Worm (Caenorhabditis elegans) whole organism, L2 larva: ENCODE data around the gene K01A12.4.

ENCODE experiments used
- blmp-1 ChIP-seq: sonication (generic microtip); optimal IDR thresholded peaks from 2 replicates; lab custom pipeline; 2017; ENCODE audit warnings: missing genetic modification characterization, mild to moderate bottlenecking, missing compliant biosample characterization, antibody characterized with exemption, moderate library complexity; ENCODE audit not compliant: insufficient read depth
- ceh-82 ChIP-seq: fragments of 150-350 bp; optimal IDR thresholded peaks from 2 replicates; lab custom pipeline; 2014; ENCODE audit warnings: missing biosample characterization, missing genetic modification characterization
- egl-27 ChIP-seq: sonication (generic microtip); optimal IDR thresholded peaks from 3 replicates; lab custom pipeline; 2017; ENCODE audit warnings: missing biosample characterization, missing genetic modification reagents, missing genetic modification characterization

DNA sequence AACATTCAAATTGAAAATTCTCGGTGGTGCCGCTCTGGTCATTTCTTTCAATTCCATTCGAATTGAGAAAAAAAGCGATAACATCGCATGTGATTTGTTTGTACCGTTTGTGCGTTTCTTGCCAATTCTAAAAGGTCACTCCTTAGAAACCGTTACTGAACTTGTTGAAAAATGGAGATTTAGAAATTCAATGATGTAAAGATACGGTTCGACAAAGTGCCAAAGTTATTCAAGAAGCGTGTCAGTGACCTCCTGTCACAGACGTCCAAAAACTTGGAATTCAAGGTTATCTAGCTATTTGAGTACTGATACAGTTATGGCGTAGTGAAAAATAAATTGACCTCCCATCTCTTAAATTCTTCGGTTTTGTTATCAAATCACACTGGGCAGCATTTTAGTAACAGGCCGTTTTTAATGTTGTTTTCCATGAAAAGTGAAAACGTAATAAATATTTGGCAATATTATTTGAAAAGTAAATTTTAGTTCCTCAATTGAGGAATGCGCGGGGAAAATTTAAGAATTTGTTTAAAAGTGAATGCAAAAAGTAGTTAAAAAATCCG, 25.8 kb upstream of the K01A12.4 start:
- TF ChIP-seq ceh-82 (no peak), egl-27 (tag; lab: Kevin White, UChicago) (no peak), blmp-1 (peak; percentile 49)
